Worm (Caenorhabditis elegans) whole organism, late embryonic: ENCODE data around the gene H20J04.1.

Experiments used
- K09A11.1 ChIP-seq: sonication (generic microtip); optimal IDR thresholded peaks from 2 replicates; lab custom pipeline; 2017; ENCODE audit warnings: antibody characterized with exemption, mild to moderate bottlenecking, missing genetic modification characterization, missing compliant biosample characterization; ENCODE audit not compliant: insufficient read depth
- ceh-24 ChIP-seq: sonication (generic microtip); optimal IDR thresholded peaks from 2 replicates; lab custom pipeline; 2016; ENCODE audit warnings: mild to moderate bottlenecking, missing genetic modification characterization, missing compliant biosample characterization
- ceh-30 ChIP-seq: fragments of 150-350 bp; optimal IDR thresholded peaks from 2 replicates; lab custom pipeline; 2014; ENCODE audit warnings: missing biosample characterization, missing genetic modification characterization
- dve-1 ChIP-seq: sonication (generic microtip); optimal IDR thresholded peaks from 2 replicates; lab custom pipeline; 2017; ENCODE audit warnings: antibody characterized with exemption, mild to moderate bottlenecking, missing genetic modification characterization, missing compliant biosample characterization
- elt-2 ChIP-seq: sonication (generic microtip); optimal IDR thresholded peaks from 2 replicates; lab custom pipeline; 2016; ENCODE audit warnings: missing genetic modification reagents, missing genetic modification characterization, missing compliant biosample characterization
- ets-4 ChIP-seq: sonication (generic microtip); optimal IDR thresholded peaks from 2 replicates; lab custom pipeline; 2016; ENCODE audit warnings: missing genetic modification characterization, missing compliant biosample characterization
- hlh-8 ChIP-seq: sonication (generic microtip); optimal IDR thresholded peaks from 2 replicates; lab custom pipeline; 2016; ENCODE audit warnings: missing genotype, missing genetic modification characterization, missing compliant biosample characterization
- pha-4 ChIP-seq: fragments of 150-350 bp; optimal IDR thresholded peaks from 2 replicates; lab custom pipeline; 2018; ENCODE audit warnings: missing biosample characterization, missing genetic modification reagents, missing genetic modification characterization
- rnt-1 ChIP-seq: sonication (generic microtip); optimal IDR thresholded peaks from 2 replicates; lab custom pipeline; 2016; ENCODE audit warnings: missing genetic modification characterization, missing compliant biosample characterization
- sdc-2 ChIP-seq: sonication (generic microtip); optimal IDR thresholded peaks from 2 replicates; lab custom pipeline; 2016; ENCODE audit warnings: missing genotype, missing genetic modification characterization, missing compliant biosample characterization

- TF ChIP-seq hlh-8 (tag; lab: Kevin White, UChicago) (no peak), pha-4 (tag; lab: Kevin White, UChicago) (no peak), ceh-24 (no peak), rnt-1 (no peak), dve-1 (tag; lab: Kevin White, UChicago) (no peak), ceh-30 (tag; lab: Kevin White, UChicago) (no peak), elt-2 (tag; lab: Kevin White, UChicago) (no peak), K09A11.1 (tag; lab: Kevin White, UChicago) (no peak), ets-4 (tag; lab: Kevin White, UChicago) (no peak), sdc-2 (no peak)
These were observed 14.3 kb downstream of the H20J04.1 start for ce11 chrII:4369715-4370114.
